Fruit fly (Drosophila melanogaster) whole organism, prepupa: Measurements from ENCODE around the gene CG5715.

Experiments used
- Blimp-1 ChIP-seq: fragments of 200-800 bp; sonication (Bioruptor generic); optimal IDR thresholded peaks from 3 replicates; lab custom pipeline; 2017; ENCODE audit warnings: missing biosample characterization, missing genetic modification characterization, mild to moderate bottlenecking, moderate library complexity, missing genetic modification reagents
- CG3032 ChIP-seq: fragments of 200-800 bp; optimal IDR thresholded peaks from 2 replicates; lab custom pipeline; 2019; ENCODE audit warnings: missing biosample characterization, mild to moderate bottlenecking, missing genetic modification characterization, moderate library complexity
- CG31627 ChIP-seq: fragments of 200-800 bp; sonication (Bioruptor generic); optimal IDR thresholded peaks from 3 replicates; lab custom pipeline; 2016; ENCODE audit warnings: missing biosample characterization, missing genetic modification characterization
- CG32006 ChIP-seq: fragments of 200-800 bp; sonication (Bioruptor generic); optimal IDR thresholded peaks from 3 replicates; lab custom pipeline; 2017; ENCODE audit warnings: missing biosample characterization, mild to moderate bottlenecking, missing genetic modification characterization
- CG34406 ChIP-seq: fragments of 200-800 bp; sonication (Bioruptor generic); optimal IDR thresholded peaks from 3 replicates; lab custom pipeline; 2016; ENCODE audit warnings: missing biosample characterization, missing genetic modification characterization
- CG3919 ChIP-seq: fragments of 200-800 bp; sonication (Bioruptor generic); optimal IDR thresholded peaks from 3 replicates; lab custom pipeline; 2016; ENCODE audit warnings: missing biosample characterization, missing genetic modification characterization
- CG6276 ChIP-seq: fragments of 200-800 bp; sonication (Bioruptor generic); optimal IDR thresholded peaks from 2 replicates; lab custom pipeline; 2017; ENCODE audit warnings: missing biosample characterization, mild to moderate bottlenecking, missing genetic modification characterization
- CG6792 ChIP-seq: fragments of 200-800 bp; sonication (Bioruptor generic); optimal IDR thresholded peaks from 3 replicates; lab custom pipeline; 2016; ENCODE audit warnings: missing biosample characterization, missing genetic modification characterization
- CG6808 ChIP-seq: fragments of 200-800 bp; sonication (Bioruptor generic); optimal IDR thresholded peaks from 3 replicates; lab custom pipeline; 2017; ENCODE audit warnings: missing biosample characterization, missing genetic modification characterization, mild to moderate bottlenecking, moderate library complexity, missing genetic modification reagents
- CG6854 ChIP-seq: fragments of 200-800 bp; sonication (Bioruptor generic); optimal IDR thresholded peaks from 2 replicates; lab custom pipeline; 2017; ENCODE audit warnings: missing biosample characterization, mild to moderate bottlenecking, missing genetic modification characterization
- CG7368 ChIP-seq: fragments of 200-800 bp; sonication (Bioruptor generic); optimal IDR thresholded peaks from 3 replicates; lab custom pipeline; 2016; ENCODE audit warnings: missing biosample characterization, missing genetic modification characterization
- CG8119 ChIP-seq: fragments of 200-800 bp; sonication (Bioruptor generic); IDR thresholded peaks from 3 replicates; pipeline ENCODE4 v1.3.6; 2022; ENCODE audit warnings: missing biosample characterization, missing genetic modification characterization
- CG8319 ChIP-seq: fragments of 200-800 bp; sonication (Bioruptor generic); optimal IDR thresholded peaks from 3 replicates; lab custom pipeline; 2016; ENCODE audit warnings: missing biosample characterization, missing genetic modification characterization
- CG8632 ChIP-seq: fragments of 200-800 bp; sonication (Bioruptor generic); optimal IDR thresholded peaks from 3 replicates; lab custom pipeline; 2016; ENCODE audit warnings: missing biosample characterization, missing genetic modification characterization
- CG9139 ChIP-seq: fragments of 200-800 bp; sonication (Bioruptor generic); optimal IDR thresholded peaks from 3 replicates; lab custom pipeline; 2017; ENCODE audit warnings: missing biosample characterization, mild to moderate bottlenecking, missing genetic modification characterization
- Eip75B ChIP-seq: fragments of 200-800 bp; sonication (Bioruptor generic); optimal IDR thresholded peaks from 3 replicates; lab custom pipeline; 2016; ENCODE audit warnings: missing biosample characterization, missing genetic modification characterization
- Eip93F ChIP-seq: fragments of 200-800 bp; sonication (Bioruptor generic); optimal IDR thresholded peaks from 2 replicates; lab custom pipeline; 2016; ENCODE audit warnings: missing biosample characterization, mild to moderate bottlenecking, missing genetic modification characterization
- Ets96B ChIP-seq: fragments of 200-800 bp; optimal IDR thresholded peaks from 2 replicates; lab custom pipeline; 2019; ENCODE audit warnings: missing biosample characterization, mild to moderate bottlenecking, missing genetic modification characterization, moderate library complexity
- Gug ChIP-seq: fragments of 200-800 bp; sonication (Bioruptor generic); IDR thresholded peaks from 2 replicates; pipeline ENCODE4 v1.3.6; 2022; ENCODE audit warnings: missing biosample characterization, missing genetic modification characterization
- Hr38 ChIP-seq: sonication (Bioruptor generic); optimal IDR thresholded peaks from 2 replicates; lab custom pipeline; 2016; ENCODE audit warnings: missing biosample characterization, missing genetic modification characterization
- Hr39 ChIP-seq: fragments of 200-800 bp; sonication (Bioruptor generic); optimal IDR thresholded peaks from 2 replicates; lab custom pipeline; 2016; ENCODE audit warnings: missing biosample characterization, missing genetic modification characterization
- Met ChIP-seq: fragments of 200-800 bp; sonication (Bioruptor generic); optimal IDR thresholded peaks from 3 replicates; lab custom pipeline; 2016; ENCODE audit warnings: missing biosample characterization, missing genetic modification characterization
- OdsH ChIP-seq: fragments of 200-800 bp; sonication (Bioruptor generic); optimal IDR thresholded peaks from 3 replicates; lab custom pipeline; 2016; ENCODE audit warnings: missing biosample characterization, missing genetic modification characterization
- Smox ChIP-seq: fragments of 200-800 bp; sonication (Bioruptor generic); optimal IDR thresholded peaks from 3 replicates; lab custom pipeline; 2016; ENCODE audit warnings: missing biosample characterization, missing genetic modification characterization
- Sox14 ChIP-seq: fragments of 200-800 bp; sonication (Bioruptor generic); optimal IDR thresholded peaks from 3 replicates; lab custom pipeline; 2016; ENCODE audit warnings: missing biosample characterization, missing genetic modification characterization
- acj6 ChIP-seq: fragments of 200-800 bp; sonication (Bioruptor generic); optimal IDR thresholded peaks from 3 replicates; lab custom pipeline; 2016; ENCODE audit warnings: missing biosample characterization, missing genetic modification characterization
- dac ChIP-seq: fragments of 200-800 bp; sonication (Bioruptor generic); optimal IDR thresholded peaks from 2 replicates; lab custom pipeline; 2017; ENCODE audit warnings: missing biosample characterization, mild to moderate bottlenecking, missing genetic modification characterization
- dsx ChIP-seq: fragments of 200-800 bp; optimal IDR thresholded peaks from 3 replicates; lab custom pipeline; 2019; ENCODE audit warnings: missing biosample characterization, mild to moderate bottlenecking, missing genetic modification characterization, moderate library complexity; ENCODE audit not compliant: poor library complexity, severe bottlenecking
- eg ChIP-seq: fragments of 200-800 bp; sonication (Bioruptor generic); IDR thresholded peaks from 3 replicates; pipeline ENCODE4 v1.3.6; 2022; ENCODE audit warnings: missing biosample characterization, missing genetic modification characterization
- fd85E ChIP-seq: fragments of 200-800 bp; sonication (Bioruptor generic); optimal IDR thresholded peaks from 3 replicates; lab custom pipeline; 2016; ENCODE audit warnings: missing biosample characterization, missing genetic modification characterization
- lz ChIP-seq: fragments of 200-800 bp; sonication (Bioruptor generic); optimal IDR thresholded peaks from 3 replicates; lab custom pipeline; 2016; ENCODE audit warnings: missing biosample characterization, missing genetic modification characterization
- net ChIP-seq: fragments of 200-800 bp; sonication (Bioruptor generic); optimal IDR thresholded peaks from 3 replicates; lab custom pipeline; 2016; ENCODE audit warnings: missing biosample characterization, missing genetic modification characterization
- pdm3 ChIP-seq: fragments of 200-800 bp; sonication (Bioruptor generic); optimal IDR thresholded peaks from 3 replicates; lab custom pipeline; 2016; ENCODE audit warnings: missing biosample characterization, missing genetic modification characterization
- salr ChIP-seq, 2 experiments: fragments of 200-800 bp; sonication (Bioruptor generic); optimal IDR thresholded peaks; 3 replicates each; lab custom pipeline; 2016 to 2018; ENCODE audit warnings: missing biosample characterization in 2 of 2, missing genetic modification characterization in 2 of 2, mild to moderate bottlenecking in 1 of 2
- spab ChIP-seq: fragments of 200-800 bp; sonication (Bioruptor generic); optimal IDR thresholded peaks from 2 replicates; lab custom pipeline; 2017; ENCODE audit warnings: missing biosample characterization, mild to moderate bottlenecking, missing genetic modification characterization, missing genetic modification reagents
- svp ChIP-seq: fragments of 200-800 bp; sonication (Bioruptor generic); peaks from one replicate; lab custom pipeline; 2016; ENCODE audit warnings: missing biosample characterization, missing genetic modification characterization
- topi ChIP-seq: fragments of 200-800 bp; sonication (Bioruptor generic); optimal IDR thresholded peaks from 3 replicates; lab custom pipeline; 2016; ENCODE audit warnings: missing biosample characterization, missing genetic modification characterization
- vri ChIP-seq: fragments of 200-800 bp; sonication (Bioruptor generic); optimal IDR thresholded peaks from 3 replicates; lab custom pipeline; 2016; ENCODE audit warnings: missing biosample characterization, mild to moderate bottlenecking, missing genetic modification characterization

The CG5715 gene

dm6 chr3R:24295556-24296465, 1.6 kb upstream of the CG5715 start (continued):
- TF ChIP-seq CG6854 (GFP tag; lab: Kevin White, UChicago) (peak; percentile 87), CG9139 (GFP tag; lab: Kevin White, UChicago) (peak; percentile 89), CG7368 (GFP tag; lab: Kevin White, UChicago) (peak; percentile 94), fd85E (peak; percentile 92), lz (GFP tag; lab: Kevin White, UChicago) (peak; percentile 99), eg (GFP tag; lab: Robert Waterston, UW) (peak; percentile 94), salr (GFP tag; optimal IDR thresholded peaks at IDR 0.05; lab: Kevin White, UChicago) (peak; percentile 91 to 97), Smox (GFP tag; lab: Kevin White, UChicago) (peak; percentile 99), Gug (GFP tag; lab: Robert Waterston, UW) (peak; percentile 91), CG6792 (GFP tag; lab: Kevin White, UChicago) (peak; percentile 99), CG8119 (GFP tag; lab: Robert Waterston, UW) (peak; percentile 89), CG8632 (GFP tag; lab: Kevin White, UChicago) (peak; percentile 97), Sox14 (GFP tag; lab: Kevin White, UChicago) (peak; percentile 99), OdsH (GFP tag; lab: Kevin White, UChicago) (peak; percentile 98), Hr39 (peak; percentile 99), Ets96B (tag; lab: Kevin White, UChicago) (peak; percentile 97), Eip75B (GFP tag; lab: Kevin White, UChicago) (peak; percentile 99), CG6276 (no peak), spab (peak; percentile 96), Eip93F (peak; percentile 98), CG6808 (GFP tag; lab: Kevin White, UChicago) (peak; percentile 94), svp (GFP tag; lab: Kevin White, UChicago) (peak; percentile 100), dac (GFP tag; lab: Kevin White, UChicago) (peak; percentile 72), pdm3 (GFP tag; lab: Kevin White, UChicago) (peak; percentile 98), vri (GFP tag; lab: Kevin White, UChicago) (peak; percentile 99), Hr38 (GFP tag; lab: Kevin White, UChicago) (no peak), dsx (GFP tag; lab: Kevin White, UChicago) (peak; percentile 96), net (GFP tag; lab: Kevin White, UChicago) (peak; percentile 97), CG32006 (GFP tag; lab: Kevin White, UChicago) (peak; percentile 92), CG3919 (GFP tag; lab: Kevin White, UChicago) (peak; percentile 99), acj6 (GFP tag; lab: Kevin White, UChicago) (peak; percentile 99), CG8319 (GFP tag; lab: Kevin White, UChicago) (peak; percentile 83), Blimp-1 (GFP tag; lab: Kevin White, UChicago) (peak; percentile 93), Met (GFP tag; lab: Kevin White, UChicago) (peak; percentile 99), topi (GFP tag; lab: Kevin White, UChicago) (peak; percentile 99), CG3032 (peak; percentile 95), CG31627 (GFP tag; lab: Kevin White, UChicago) (peak; percentile 99), CG34406 (peak; percentile 98)
